Worm (Caenorhabditis elegans) whole organism, mixed stage, embryonic: ENCODE results near the gene egl-10.
A peak's percentile ranks its signal among the peaks of the same experiment; 100 is the strongest.

Experiments
- M03D4.4 ChIP-seq: sonication (generic microtip); optimal IDR thresholded peaks from 2 replicates; lab custom pipeline; 2017; ENCODE audit warnings: mild to moderate bottlenecking, missing genetic modification characterization, missing compliant biosample characterization
- blmp-1 ChIP-seq: fragments of 150-350 bp; optimal IDR thresholded peaks from 2 replicates; lab custom pipeline; 2014; ENCODE audit warnings: missing biosample characterization, missing genetic modification characterization
- ceh-39 ChIP-seq: fragments of 150-350 bp; optimal IDR thresholded peaks from 2 replicates; lab custom pipeline; 2014; ENCODE audit warnings: missing biosample characterization, missing genetic modification characterization
- ceh-43 ChIP-seq: fragments of 200-800 bp; sonication (Bioruptor generic); optimal IDR thresholded peaks from 2 replicates; lab custom pipeline; 2018; ENCODE audit warnings: mild to moderate bottlenecking, missing genetic modification characterization, moderate library complexity, missing compliant biosample characterization
- ceh-83 ChIP-seq: fragments of 200-800 bp; sonication (Bioruptor generic); optimal IDR thresholded peaks from 2 replicates; lab custom pipeline; 2018; ENCODE audit warnings: mild to moderate bottlenecking, missing genetic modification characterization, missing compliant biosample characterization
- ces-1 ChIP-seq: fragments of 150-350 bp; optimal IDR thresholded peaks from 2 replicates; lab custom pipeline; 2014; ENCODE audit warnings: missing biosample characterization, missing genetic modification reagents, missing genetic modification characterization
- drap-1 ChIP-seq: fragments of 200-800 bp; sonication (Bioruptor generic); optimal IDR thresholded peaks from 3 replicates; lab custom pipeline; 2018; ENCODE audit warnings: mild to moderate bottlenecking, missing genetic modification characterization, missing compliant biosample characterization
- elt-1 ChIP-seq: sonication (generic microtip); optimal IDR thresholded peaks from 2 replicates; lab custom pipeline; 2017; ENCODE audit warnings: missing genetic modification characterization, mild to moderate bottlenecking, missing compliant biosample characterization, antibody characterized with exemption, moderate library complexity, borderline replicate concordance; ENCODE audit not compliant: insufficient read depth
- elt-3 ChIP-seq: fragments of 150-350 bp; optimal IDR thresholded peaks from 2 replicates; lab custom pipeline; 2014; ENCODE audit warnings: missing biosample characterization, missing genetic modification characterization
- flh-1 ChIP-seq: fragments of 200-800 bp; sonication (Bioruptor generic); optimal IDR thresholded peaks from 2 replicates; lab custom pipeline; 2018; ENCODE audit warnings: mild to moderate bottlenecking, missing genetic modification characterization, moderate library complexity, missing compliant biosample characterization
- hlh-1 ChIP-seq: fragments of 150-350 bp; optimal IDR thresholded peaks from 2 replicates; lab custom pipeline; 2014; ENCODE audit warnings: missing biosample characterization, missing genetic modification reagents, missing genetic modification characterization
- lin-13 ChIP-seq: fragments of 150-350 bp; optimal IDR thresholded peaks from 2 replicates; lab custom pipeline; 2014; ENCODE audit warnings: missing biosample characterization, missing genetic modification characterization
- lin-32 ChIP-seq: fragments of 200-800 bp; sonication (Bioruptor generic); optimal IDR thresholded peaks from 2 replicates; lab custom pipeline; 2018; ENCODE audit warnings: mild to moderate bottlenecking, missing genetic modification characterization, missing compliant biosample characterization
- lsy-2 ChIP-seq: fragments of 150-350 bp; optimal IDR thresholded peaks from 2 replicates; lab custom pipeline; 2014; ENCODE audit warnings: missing biosample characterization, missing genetic modification characterization
- mab-5 ChIP-seq: fragments of 150-350 bp; optimal IDR thresholded peaks from 2 replicates; lab custom pipeline; 2014; ENCODE audit warnings: missing biosample characterization, missing genetic modification characterization
- mep-1 ChIP-seq: fragments of 150-350 bp; optimal IDR thresholded peaks from 2 replicates; lab custom pipeline; 2017; ENCODE audit warnings: missing biosample characterization, missing genetic modification reagents, missing genetic modification characterization, inconsistent platforms
- nhr-12 ChIP-seq: fragments of 150-350 bp; optimal IDR thresholded peaks from 2 replicates; lab custom pipeline; 2014; ENCODE audit warnings: missing biosample characterization, missing genetic modification characterization
- nhr-2 ChIP-seq: fragments of 150-350 bp; optimal IDR thresholded peaks from 2 replicates; lab custom pipeline; 2014; ENCODE audit warnings: missing biosample characterization, missing genetic modification characterization
- nhr-28 ChIP-seq: fragments of 150-350 bp; optimal IDR thresholded peaks from 2 replicates; lab custom pipeline; 2014; ENCODE audit warnings: missing biosample characterization, missing genetic modification characterization
- nhr-76 ChIP-seq: sonication (generic microtip); optimal IDR thresholded peaks from 2 replicates; lab custom pipeline; 2017; ENCODE audit warnings: missing biosample characterization, missing genetic modification characterization
- pha-4 ChIP-seq: fragments of 150-350 bp; optimal IDR thresholded peaks from 2 replicates; lab custom pipeline; 2018; ENCODE audit warnings: missing biosample characterization, missing genetic modification reagents, missing genetic modification characterization
- sem-2 ChIP-seq: fragments of 200-800 bp; sonication (Bioruptor generic); optimal IDR thresholded peaks from 2 replicates; lab custom pipeline; 2018; ENCODE audit warnings: mild to moderate bottlenecking, missing genetic modification characterization, missing compliant biosample characterization
- snpc-4 ChIP-seq: fragments of 150-350 bp; optimal IDR thresholded peaks from 2 replicates; lab custom pipeline; 2014; ENCODE audit warnings: missing biosample characterization, missing genetic modification characterization
- sptf-1 ChIP-seq: sonication (generic microtip); optimal IDR thresholded peaks from 2 replicates; lab custom pipeline; 2017; ENCODE audit warnings: mild to moderate bottlenecking, missing genetic modification characterization, moderate library complexity, missing compliant biosample characterization
- tbx-8 ChIP-seq: fragments of 200-800 bp; sonication (Bioruptor generic); optimal IDR thresholded peaks from 2 replicates; lab custom pipeline; 2018; ENCODE audit warnings: mild to moderate bottlenecking, missing genetic modification characterization, moderate library complexity, missing compliant biosample characterization
- unc-120 ChIP-seq: sonication (generic microtip); optimal IDR thresholded peaks from 2 replicates; lab custom pipeline; 2017; ENCODE audit warnings: missing genetic modification characterization, missing compliant biosample characterization; ENCODE audit not compliant: poor library complexity, severe bottlenecking
- unc-39 ChIP-seq: fragments of 150-350 bp; optimal IDR thresholded peaks from 2 replicates; lab custom pipeline; 2014; ENCODE audit warnings: missing biosample characterization, missing genetic modification characterization
- unc-62 ChIP-seq: fragments of 150-350 bp; optimal IDR thresholded peaks from 2 replicates; lab custom pipeline; 2014; ENCODE audit warnings: missing biosample characterization, missing genetic modification reagents, missing genetic modification characterization
- zip-8 ChIP-seq: fragments of 150-350 bp; optimal IDR thresholded peaks from 2 replicates; lab custom pipeline; 2014; ENCODE audit warnings: missing biosample characterization, missing genetic modification characterization
- ztf-11 ChIP-seq: fragments of 150-350 bp; optimal IDR thresholded peaks from 2 replicates; lab custom pipeline; 2014; ENCODE audit warnings: missing biosample characterization, missing genetic modification characterization

The egl-10 gene

DNA sequence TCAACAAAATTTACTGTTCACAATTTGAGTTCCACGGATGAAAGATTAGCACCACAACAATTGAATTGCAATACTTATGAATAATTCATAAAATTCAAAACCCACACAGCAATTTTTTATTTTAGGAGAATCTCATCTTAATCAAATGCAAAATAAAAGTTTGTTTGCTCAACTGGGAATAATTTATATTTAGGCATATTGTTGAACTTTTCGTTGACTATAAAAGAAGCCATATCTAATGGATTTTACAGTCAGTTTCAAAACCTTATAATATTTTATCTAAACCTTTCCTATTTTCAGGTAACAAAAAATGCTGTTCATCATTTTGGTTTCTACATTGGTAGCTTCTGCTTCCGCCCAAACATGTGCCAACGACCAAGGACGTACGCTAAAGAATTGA lies 44.5 kb downstream of the egl-10 start, which contains the start of gene C54D10.3:
Gene C54D10.3 (plus strand): TSS at position 301 of the 400 bp plus-strand sequence.
- TF ChIP-seq elt-1 (tag; lab: Kevin White, UChicago) (no peak), sem-2 (GFP tag; lab: Kevin White, UChicago) (no peak), flh-1 (GFP tag; lab: Kevin White, UChicago) (no peak)

ce11 chrV:12417277-12417676 lies 45.5 kb downstream of the egl-10 start, which contains the start of gene cdr-3:
cdr-3 (minus strand) TSS chrV:12417377.
- TF ChIP-seq nhr-2 (tag; lab: Kevin White, UChicago) (no peak), elt-1 (tag; lab: Kevin White, UChicago) (no peak), drap-1 (no peak), lsy-2 (tag; lab: Kevin White, UChicago) (no peak), zip-8 (tag; lab: Kevin White, UChicago) (no peak), nhr-12 (tag; lab: Kevin White, UChicago) (no peak), tbx-8 (GFP tag; lab: Kevin White, UChicago) (no peak), unc-120 (tag; lab: Kevin White, UChicago) (no peak)

- no peak for TF ChIP-seq lin-13 (tag; lab: Kevin White, UChicago)
- no peak for TF ChIP-seq ceh-43 (GFP tag; lab: Kevin White, UChicago)
- no peak for TF ChIP-seq ces-1 (GFP tag; lab: Kevin White, UChicago)
- no peak for TF ChIP-seq hlh-1 (tag; lab: Kevin White, UChicago)
- no peak for TF ChIP-seq lin-32 (GFP tag; lab: Kevin White, UChicago)
- no peak for TF ChIP-seq mab-5
- TF ChIP-seq mep-1 (tag; lab: Kevin White, UChicago) = no peak
- no peak for TF ChIP-seq ceh-39
- TF ChIP-seq, all 35 proteins: peak for 0
These were observed 47.2 kb downstream of the egl-10 start, which contains the start of gene cdr-2 for ce11 chrV:12415656-12416055. cdr-2 (minus strand) TSS chrV:12415709.

DNA sequence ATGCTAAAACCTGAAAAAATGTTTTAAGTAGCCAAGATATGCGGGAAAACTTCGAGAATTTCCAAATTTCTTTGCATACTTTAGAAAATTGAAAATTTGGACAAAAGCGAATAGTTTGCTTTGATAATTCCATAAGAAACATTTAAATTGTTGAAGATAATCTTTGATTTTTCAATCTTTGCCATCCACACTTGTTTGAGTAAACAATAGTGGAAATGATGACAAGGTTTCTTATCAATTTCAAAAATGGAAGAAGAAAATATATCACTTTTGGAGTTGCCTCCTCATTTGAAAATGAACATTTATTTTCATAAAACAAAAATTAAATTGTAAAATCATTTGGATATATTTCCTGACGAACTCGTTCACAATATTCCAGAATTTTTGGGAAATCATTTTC lies 48.4 kb downstream of the egl-10 start:
- TF ChIP-seq blmp-1 = no peak
- no peak for TF ChIP-seq drap-1
- no peak for TF ChIP-seq zip-8 (tag; lab: Kevin White, UChicago)
- TF ChIP-seq ztf-11 (tag; lab: Kevin White, UChicago) = no peak
- TF ChIP-seq sem-2 (GFP tag; lab: Kevin White, UChicago) = no peak

DNA sequence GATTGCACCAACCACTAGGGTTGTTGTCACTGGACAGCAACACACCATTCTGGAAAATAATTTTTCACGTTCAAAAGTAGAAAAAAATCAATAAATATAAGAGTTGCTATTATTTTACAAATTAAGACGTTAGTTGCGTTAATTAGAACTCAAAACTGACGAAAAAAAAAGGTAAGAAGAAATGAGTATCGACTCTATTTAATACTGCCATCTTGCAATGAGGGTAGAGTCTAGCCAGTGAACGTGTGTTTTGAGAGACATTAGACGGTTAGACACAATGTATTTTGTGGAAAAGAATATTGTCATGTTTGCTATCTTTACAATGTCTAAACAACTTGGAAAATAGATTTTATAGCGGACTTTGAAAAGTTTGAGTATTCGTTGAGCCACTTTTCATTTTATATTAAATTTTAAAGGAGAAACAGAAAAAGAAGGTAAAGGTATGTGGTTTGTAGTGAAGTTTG lies 49.1 kb downstream of the egl-10 start, which contains the start of gene cdr-6:
Gene cdr-6 (minus strand): TSS at position 51 of the 464 bp plus-strand sequence.
- TF ChIP-seq elt-3 (tag; lab: Kevin White, UChicago) (no peak), lin-13 (tag; lab: Kevin White, UChicago) (no peak), pha-4 (tag; lab: Kevin White, UChicago) (no peak), ceh-43 (GFP tag; lab: Kevin White, UChicago) (no peak), nhr-76 (tag; lab: Kevin White, UChicago) (no peak), ces-1 (GFP tag; lab: Kevin White, UChicago) (peak; percentile 22)

ce11 chrV:12412321-12412720 lies 50.5 kb downstream of the egl-10 start:
- TF ChIP-seq lin-13 (tag; lab: Kevin White, UChicago) (no peak), pha-4 (tag; lab: Kevin White, UChicago) (no peak), ztf-11 (tag; lab: Kevin White, UChicago) (no peak), unc-39 (tag; lab: Kevin White, UChicago) (no peak), snpc-4 (tag; lab: Kevin White, UChicago) (no peak), unc-62 (GFP tag; lab: Kevin White, UChicago) (no peak), lin-32 (GFP tag; lab: Kevin White, UChicago) (no peak), ceh-83 (GFP tag; lab: Kevin White, UChicago) (no peak), ceh-39 (no peak), elt-1 (tag; lab: Kevin White, UChicago) (no peak), sptf-1 (tag; lab: Kevin White, UChicago) (no peak), nhr-76 (tag; lab: Kevin White, UChicago) (no peak), M03D4.4 (no peak), nhr-28 (tag; lab: Kevin White, UChicago) (no peak), sem-2 (GFP tag; lab: Kevin White, UChicago) (no peak), flh-1 (GFP tag; lab: Kevin White, UChicago) (no peak), ceh-43 (GFP tag; lab: Kevin White, UChicago) (no peak), nhr-12 (tag; lab: Kevin White, UChicago) (no peak)
